Fruit fly (Drosophila melanogaster) whole organism, embryonic: Measurements from ENCODE around the gene Mettl5.

Experiments used
- ATbp ChIP-seq: fragments of 200-800 bp; sonication (Bioruptor generic); optimal IDR thresholded peaks from 2 replicates; lab custom pipeline; 2017; ENCODE audit warnings: missing biosample characterization, mild to moderate bottlenecking, missing genetic modification characterization, missing genetic modification reagents
- Adf1 ChIP-seq: fragments of 200-800 bp; sonication (Bioruptor generic); IDR thresholded peaks from 2 replicates; pipeline ENCODE4 v1.3.6; 2022; ENCODE audit warnings: missing biosample characterization, missing genetic modification characterization
- Atf-2 ChIP-seq: fragments of 200-800 bp; sonication (Bioruptor generic); optimal IDR thresholded peaks from 2 replicates; lab custom pipeline; 2016; ENCODE audit warnings: missing biosample characterization, missing genetic modification characterization
- B-H2 ChIP-seq: fragments of 200-800 bp; sonication (Bioruptor generic); optimal IDR thresholded peaks from 2 replicates; lab custom pipeline; 2018; ENCODE audit warnings: missing biosample characterization, mild to moderate bottlenecking, missing genetic modification characterization
- CG10209 ChIP-seq: fragments of 200-800 bp; sonication (Bioruptor generic); optimal IDR thresholded peaks from 3 replicates; lab custom pipeline; 2017; ENCODE audit warnings: missing biosample characterization, mild to moderate bottlenecking, missing genetic modification characterization, missing genetic modification reagents
- CG10267 ChIP-seq: fragments of 200-800 bp; sonication (Bioruptor generic); optimal IDR thresholded peaks from 2 replicates; lab custom pipeline; 2018; ENCODE audit warnings: missing biosample characterization, mild to moderate bottlenecking, missing genetic modification characterization, moderate library complexity
- CG11456 ChIP-seq: fragments of 200-800 bp; sonication (Bioruptor generic); IDR thresholded peaks from 3 replicates; pipeline ENCODE4 v1.3.6; 2022; ENCODE audit warnings: missing biosample characterization, missing genetic modification characterization
- CG11695 ChIP-seq: fragments of 200-800 bp; sonication (Bioruptor generic); IDR thresholded peaks from 3 replicates; pipeline ENCODE4 v1.3.6; 2022; ENCODE audit warnings: missing biosample characterization, missing genetic modification characterization
- CG12391 ChIP-seq: fragments of 200-800 bp; sonication (Bioruptor generic); optimal IDR thresholded peaks from 3 replicates; lab custom pipeline; 2018; ENCODE audit warnings: missing biosample characterization, mild to moderate bottlenecking, missing genetic modification characterization, moderate library complexity
- CG12769 ChIP-seq: fragments of 200-800 bp; sonication (Bioruptor generic); optimal IDR thresholded peaks from 2 replicates; lab custom pipeline; 2019; ENCODE audit warnings: missing biosample characterization, mild to moderate bottlenecking, missing genetic modification characterization, moderate library complexity
- CG13296 ChIP-seq: fragments of 200-800 bp; sonication (Bioruptor generic); optimal IDR thresholded peaks from 3 replicates; lab custom pipeline; 2018; ENCODE audit warnings: missing biosample characterization, mild to moderate bottlenecking, missing genetic modification characterization
- CG13894 ChIP-seq: fragments of 200-800 bp; sonication (Bioruptor generic); optimal IDR thresholded peaks from 3 replicates; lab custom pipeline; 2018; ENCODE audit warnings: missing biosample characterization, mild to moderate bottlenecking, missing genetic modification characterization, moderate library complexity
- CG14710 ChIP-seq: fragments of 200-800 bp; sonication (Bioruptor generic); optimal IDR thresholded peaks from 3 replicates; lab custom pipeline; 2019; ENCODE audit warnings: missing biosample characterization, mild to moderate bottlenecking, missing genetic modification characterization, moderate library complexity
- CG17361 ChIP-seq: fragments of 200-800 bp; sonication (Bioruptor generic); IDR thresholded peaks from 3 replicates; pipeline ENCODE4 v1.3.6; 2022; ENCODE audit warnings: missing biosample characterization, missing genetic modification characterization
- CG17568 ChIP-seq: fragments of 200-800 bp; sonication (Bioruptor generic); optimal IDR thresholded peaks from 2 replicates; lab custom pipeline; 2018; ENCODE audit warnings: missing biosample characterization, mild to moderate bottlenecking, missing genetic modification characterization, moderate library complexity
- CG31224 ChIP-seq: fragments of 200-800 bp; sonication (Bioruptor generic); IDR thresholded peaks from 2 replicates; pipeline ENCODE4 v1.3.6; 2022; ENCODE audit warnings: missing biosample characterization, missing genetic modification characterization
- CG34422 ChIP-seq: fragments of 200-800 bp; sonication (Bioruptor generic); IDR thresholded peaks from 3 replicates; pipeline ENCODE4 v1.3.6; 2022; ENCODE audit warnings: missing biosample characterization, missing genetic modification characterization
- CG4707 ChIP-seq: fragments of 200-800 bp; sonication (Bioruptor generic); optimal IDR thresholded peaks from 2 replicates; lab custom pipeline; 2018; ENCODE audit warnings: missing biosample characterization, mild to moderate bottlenecking, missing genetic modification characterization, moderate library complexity
- CG5180 ChIP-seq: fragments of 200-800 bp; sonication (Bioruptor generic); optimal IDR thresholded peaks from 3 replicates; lab custom pipeline; 2017; ENCODE audit warnings: missing biosample characterization, missing genetic modification characterization, mild to moderate bottlenecking, moderate library complexity, missing genetic modification reagents
- CG6683 ChIP-seq: fragments of 200-800 bp; sonication (Bioruptor generic); optimal IDR thresholded peaks from 2 replicates; lab custom pipeline; 2017; ENCODE audit warnings: missing biosample characterization, mild to moderate bottlenecking, missing genetic modification characterization, missing genetic modification reagents
- CG6813 ChIP-seq: fragments of 200-800 bp; sonication (Bioruptor generic); optimal IDR thresholded peaks from 2 replicates; lab custom pipeline; 2017; ENCODE audit warnings: missing biosample characterization, missing genetic modification characterization, mild to moderate bottlenecking, moderate library complexity, missing genetic modification reagents
- CG6854 ChIP-seq: fragments of 200-800 bp; sonication (Bioruptor generic); optimal IDR thresholded peaks from 3 replicates; lab custom pipeline; 2017; ENCODE audit warnings: missing biosample characterization, mild to moderate bottlenecking, missing genetic modification characterization
- CG7372 ChIP-seq: fragments of 200-800 bp; sonication (Bioruptor generic); IDR thresholded peaks from 2 replicates; pipeline ENCODE4 v1.3.6; 2022; ENCODE audit warnings: missing biosample characterization, missing genetic modification characterization
- CG7556 ChIP-seq: fragments of 200-800 bp; sonication (Bioruptor generic); optimal IDR thresholded peaks from 2 replicates; lab custom pipeline; 2017; ENCODE audit warnings: missing biosample characterization, mild to moderate bottlenecking, missing genetic modification characterization
- CG7839 ChIP-seq: fragments of 200-800 bp; sonication (Bioruptor generic); optimal IDR thresholded peaks from 3 replicates; lab custom pipeline; 2018; ENCODE audit warnings: missing biosample characterization, mild to moderate bottlenecking, missing genetic modification characterization, moderate library complexity
- CG8359 ChIP-seq: fragments of 200-800 bp; sonication (Bioruptor generic); optimal IDR thresholded peaks from 2 replicates; lab custom pipeline; 2017; ENCODE audit warnings: missing biosample characterization, mild to moderate bottlenecking, missing genetic modification characterization, borderline replicate concordance
- CG8388 ChIP-seq: fragments of 200-800 bp; sonication (Bioruptor generic); optimal IDR thresholded peaks from 2 replicates; lab custom pipeline; 2019; ENCODE audit warnings: missing biosample characterization, mild to moderate bottlenecking, missing genetic modification characterization, moderate library complexity
- CG9817 ChIP-seq: fragments of 200-800 bp; sonication (Bioruptor generic); optimal IDR thresholded peaks from 2 replicates; lab custom pipeline; 2018; ENCODE audit warnings: missing biosample characterization, mild to moderate bottlenecking, missing genetic modification characterization, moderate library complexity
- D ChIP-seq, 2 experiments: fragments of 200-800 bp in 1 of 2; fragments of >200 bp in 1 of 2; sonication (Bioruptor generic) in 1 of 2; optimal IDR thresholded peaks; 2 replicates in 1 of 2; 3 replicates in 1 of 2; lab custom pipeline; 2017; ENCODE audit warnings: mild to moderate bottlenecking in 1 of 2, missing biosample characterization in 1 of 2, missing genetic modification characterization in 1 of 2, missing genetic modification reagents in 1 of 2
- Dbx ChIP-seq: fragments of 200-800 bp; sonication (Bioruptor generic); IDR thresholded peaks from 3 replicates; pipeline ENCODE4 v1.3.6; 2022; ENCODE audit warnings: missing biosample characterization, missing genetic modification characterization
- Dref ChIP-seq: fragments of 200-800 bp; sonication (Bioruptor generic); IDR thresholded peaks from 2 replicates; pipeline ENCODE4 v1.3.6; 2022; ENCODE audit warnings: missing biosample characterization, missing genetic modification characterization
- E2f2 ChIP-seq: fragments of 200-800 bp; sonication (Bioruptor generic); IDR thresholded peaks from 2 replicates; pipeline ENCODE4 v1.3.6; 2022; ENCODE audit warnings: missing biosample characterization, missing genetic modification characterization
- Ptx1 ChIP-seq: fragments of 200-800 bp; sonication (Bioruptor generic); IDR thresholded peaks from 2 replicates; pipeline ENCODE4 v1.3.6; 2022; ENCODE audit warnings: missing biosample characterization, missing genetic modification characterization
- abd-A ChIP-seq: fragments of 200-800 bp; sonication (Bioruptor generic); optimal IDR thresholded peaks from 3 replicates; lab custom pipeline; 2019; ENCODE audit warnings: missing biosample characterization, mild to moderate bottlenecking, missing genetic modification characterization, moderate library complexity
- az2 ChIP-seq: fragments of 200-800 bp; sonication (Bioruptor generic); optimal IDR thresholded peaks from 3 replicates; lab custom pipeline; 2016; ENCODE audit warnings: missing biosample characterization, missing genetic modification characterization
- bsh ChIP-seq, 2 experiments: fragments of 200-800 bp; sonication (Bioruptor generic); optimal IDR thresholded peaks; 2 replicates each; lab custom pipeline; 2017 to 2018; ENCODE audit warnings: mild to moderate bottlenecking in 2 of 2, missing biosample characterization in 2 of 2, missing genetic modification characterization in 2 of 2, moderate library complexity in 1 of 2
- chif ChIP-seq, 2 experiments: fragments of 200-800 bp; sonication (Bioruptor generic); optimal IDR thresholded peaks; 3 replicates each; lab custom pipeline; 2016; ENCODE audit warnings: missing biosample characterization in 2 of 2, missing genetic modification characterization in 2 of 2
- eve ChIP-seq, 2 experiments: fragments of >200 bp; optimal IDR thresholded peaks; 2 replicates each; lab custom pipeline; 2017; ENCODE audit warnings: missing biosample characterization in 2 of 2, missing genetic modification characterization in 2 of 2
- ewg ChIP-seq: fragments of 200-800 bp; sonication (Bioruptor generic); optimal IDR thresholded peaks from 3 replicates; lab custom pipeline; 2017; ENCODE audit warnings: mild to moderate bottlenecking, missing biosample characterization, missing genetic modification reagents, missing genetic modification characterization
- fd3F ChIP-seq: fragments of 200-800 bp; sonication (Bioruptor generic); optimal IDR thresholded peaks from 2 replicates; lab custom pipeline; 2018; ENCODE audit warnings: missing biosample characterization, mild to moderate bottlenecking, missing genetic modification characterization, moderate library complexity
- lilli ChIP-seq: fragments of 200-800 bp; sonication (Bioruptor generic); optimal IDR thresholded peaks from 3 replicates; lab custom pipeline; 2016; ENCODE audit warnings: missing biosample characterization, missing genetic modification characterization
- maf-S ChIP-seq: fragments of 200-800 bp; sonication (Bioruptor generic); optimal IDR thresholded peaks from 2 replicates; lab custom pipeline; 2016; ENCODE audit warnings: missing biosample characterization, missing genetic modification characterization
- mam ChIP-seq: fragments of 200-800 bp; sonication (Bioruptor generic); optimal IDR thresholded peaks from 3 replicates; lab custom pipeline; 2016; ENCODE audit warnings: missing biosample characterization, missing genetic modification characterization
- nerfin-1 ChIP-seq: fragments of 200-800 bp; sonication (Bioruptor generic); optimal IDR thresholded peaks from 3 replicates; lab custom pipeline; 2019; ENCODE audit warnings: missing biosample characterization, mild to moderate bottlenecking, missing genetic modification characterization, moderate library complexity
- pros ChIP-seq: fragments of 200-800 bp; sonication (Bioruptor generic); optimal IDR thresholded peaks from 3 replicates; lab custom pipeline; 2019; ENCODE audit warnings: missing biosample characterization, mild to moderate bottlenecking, missing genetic modification characterization, moderate library complexity
- sd ChIP-seq: fragments of 200-800 bp; sonication (Bioruptor generic); optimal IDR thresholded peaks from 3 replicates; lab custom pipeline; 2018; ENCODE audit warnings: missing biosample characterization, mild to moderate bottlenecking, missing genetic modification characterization, moderate library complexity
- slou ChIP-seq: fragments of 200-800 bp; sonication (Bioruptor generic); optimal IDR thresholded peaks from 3 replicates; lab custom pipeline; 2016; ENCODE audit warnings: missing biosample characterization, missing genetic modification characterization
- tin ChIP-seq: fragments of 200-800 bp; sonication (Bioruptor generic); optimal IDR thresholded peaks from 3 replicates; lab custom pipeline; 2016; ENCODE audit warnings: missing biosample characterization, missing genetic modification characterization
- zen ChIP-seq: fragments of 200-800 bp; sonication (Bioruptor generic); optimal IDR thresholded peaks from 3 replicates; lab custom pipeline; 2018; ENCODE audit warnings: missing biosample characterization, mild to moderate bottlenecking, missing genetic modification characterization, moderate library complexity

Mettl5 gene

DNA sequence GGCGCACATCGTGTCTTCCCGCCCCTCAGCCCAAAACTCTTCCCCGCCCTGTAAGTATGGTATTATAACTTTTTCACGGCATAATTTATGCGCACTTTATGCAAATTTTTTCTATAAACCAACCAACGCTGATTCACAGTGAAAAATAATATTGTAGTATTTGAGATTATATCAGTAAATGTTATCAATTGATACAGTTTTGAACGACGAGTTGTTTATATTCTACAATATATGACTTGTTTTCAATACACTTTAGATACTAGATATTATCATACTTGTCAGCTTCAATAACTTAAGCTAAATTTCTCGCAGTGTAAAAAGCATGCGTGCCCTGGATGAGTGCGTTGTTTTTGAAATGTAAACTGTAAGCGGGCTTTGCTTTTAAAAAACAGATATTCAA lies 47.2 kb upstream of the Mettl5 start (continued):
- TF ChIP-seq zen (tag; lab: Kevin White, UChicago) = no peak
- no peak for TF ChIP-seq CG17568 (GFP tag; lab: Kevin White, UChicago)
- peak; percentile 33 for TF ChIP-seq CG8388 (GFP tag; lab: Kevin White, UChicago)
- peak; percentile 21 for TF ChIP-seq sd
- TF ChIP-seq CG17361 (GFP tag; lab: Robert Waterston, UW) = 0 out of 3 replicates have a peak, but pooled peaks have one; percentile 46
- TF ChIP-seq D (optimal IDR thresholded peaks at IDR 0.05; lab: Kevin White, UChicago) = no peak
- TF ChIP-seq D (GFP tag; optimal IDR thresholded peaks at IDR 0.05; lab: Kevin White, UChicago) = no peak
- TF ChIP-seq CG13894 (tag; lab: Kevin White, UChicago) = peak; percentile 68
- no peak for TF ChIP-seq CG6683
- peak; percentile 7 for TF ChIP-seq tin
- TF ChIP-seq az2 (GFP tag; lab: Kevin White, UChicago) = peak; percentile 24
- peak; percentile 10 for TF ChIP-seq nerfin-1 (tag; lab: Kevin White, UChicago)
- peak; percentile 14 for TF ChIP-seq slou (GFP tag; lab: Kevin White, UChicago)
- TF ChIP-seq Adf1 (GFP tag; lab: Robert Waterston, UW) = no peak
- peak; percentile 74 for TF ChIP-seq CG12769 (tag; lab: Kevin White, UChicago)
- peak; percentile 5 for TF ChIP-seq CG6854 (GFP tag; lab: Kevin White, UChicago)
- peak; percentile 58 for TF ChIP-seq Ptx1 (GFP tag; lab: Robert Waterston, UW)
- peak; percentile 48 for TF ChIP-seq CG12391 (tag; lab: Kevin White, UChicago)
- TF ChIP-seq lilli (GFP tag; lab: Kevin White, UChicago) = peak; percentile 20
- TF ChIP-seq CG8359 (GFP tag; lab: Kevin White, UChicago) = no peak
- peak; percentile 48 for TF ChIP-seq CG7556 (GFP tag; lab: Kevin White, UChicago)
- TF ChIP-seq CG7372 (GFP tag; lab: Robert Waterston, UW) = no peak
- TF ChIP-seq mam (GFP tag; lab: Kevin White, UChicago) = no peak
- peak; percentile 23 for TF ChIP-seq ATbp (GFP tag; lab: Kevin White, UChicago)
- peak in 1 of 2 experiments; percentile 4 for TF ChIP-seq chif (GFP tag; optimal IDR thresholded peaks at IDR 0.05; lab: Kevin White, UChicago)
- TF ChIP-seq CG13296 = peak; percentile 29
- peak; percentile 24 for TF ChIP-seq CG5180 (GFP tag; lab: Kevin White, UChicago)
- peak; percentile 65; the same call in 2 of the 3 replicates for TF ChIP-seq Dbx (GFP tag; lab: Robert Waterston, UW)
- TF ChIP-seq abd-A = peak; percentile 46
- TF ChIP-seq CG10209 (GFP tag; lab: Kevin White, UChicago) = peak; percentile 22
- peak; percentile 43; the same call in 1 of the 3 replicates for TF ChIP-seq CG11695 (GFP tag; lab: Robert Waterston, UW)
- peak; percentile 0 for TF ChIP-seq CG14710 (tag; lab: Kevin White, UChicago)
- TF ChIP-seq B-H2 (GFP tag; lab: Kevin White, UChicago) = no peak
- peak; percentile 27 for TF ChIP-seq CG6813 (GFP tag; lab: Kevin White, UChicago)
- TF ChIP-seq pros (GFP tag; lab: Kevin White, UChicago) = no peak
- peak in 1 of 2 experiments; percentile 17 for TF ChIP-seq eve (GFP tag; optimal IDR thresholded peaks at IDR 0.05; lab: Kevin White, UChicago)
- TF ChIP-seq maf-S = no peak
- TF ChIP-seq CG10267 (tag; lab: Kevin White, UChicago) = peak; percentile 10
- no peak for TF ChIP-seq CG11456 (GFP tag; lab: Robert Waterston, UW)
- TF ChIP-seq CG34422 (GFP tag; lab: Robert Waterston, UW) = no peak
- TF ChIP-seq CG9817 (tag; lab: Kevin White, UChicago) = peak; percentile 53
- TF ChIP-seq fd3F = peak; percentile 14
- peak in 1 of 2 experiments; percentile 27 for TF ChIP-seq bsh (GFP tag; optimal IDR thresholded peaks at IDR 0.05; lab: Kevin White, UChicago)
- no peak for TF ChIP-seq CG4707 (GFP tag; lab: Kevin White, UChicago)
- no peak for TF ChIP-seq Dref (GFP tag; lab: Robert Waterston, UW)
- TF ChIP-seq E2f2 = peak; percentile 12; the same call in 1 of the 2 replicates
- peak; percentile 70 for TF ChIP-seq CG7839
- TF ChIP-seq ewg (GFP tag; lab: Kevin White, UChicago) = peak; percentile 10
- TF ChIP-seq CG31224 = peak; percentile 22; the same call in 1 of the 2 replicates
- no peak for TF ChIP-seq Atf-2 (GFP tag; lab: Kevin White, UChicago)
